Worm (Caenorhabditis elegans): ENCODE results near the gene ula-1.

ula-1 gene

DNA sequence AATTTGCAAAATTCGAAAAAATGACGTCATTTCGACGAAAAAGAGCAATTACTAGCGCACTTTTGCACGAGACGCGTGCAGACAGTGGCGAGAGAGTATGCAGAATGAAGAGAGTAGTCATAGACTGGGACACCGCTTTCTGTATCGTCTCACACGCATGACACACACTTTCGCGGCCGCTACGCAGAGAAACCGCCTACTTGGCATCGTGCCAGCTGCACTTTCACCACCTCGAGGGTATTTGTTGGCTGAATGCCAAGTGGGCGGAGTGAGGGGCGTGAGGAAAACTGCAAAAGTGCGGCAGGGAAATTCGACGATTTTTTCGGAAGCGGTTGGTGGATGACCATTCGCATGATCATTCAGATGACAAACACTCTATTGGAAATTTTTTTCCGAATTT is 20.4 kb downstream of the ula-1 start (continued):
- peak; percentile 98 for TF ChIP-seq egl-43 (GFP tag; IDR thresholded peaks at IDR 0.05)
- peak; percentile 94; the same call in 1 of the 2 replicates for TF ChIP-seq daf-8 (GFP tag; IDR thresholded peaks at IDR 0.05)
- TF ChIP-seq tag-97 (GFP tag; IDR thresholded peaks at IDR 0.05) = no peak
- TF ChIP-seq nhr-28 (tag; optimal IDR thresholded peaks at IDR 0.05) = peak; percentile 98
- peak; percentile 99 for TF ChIP-seq ceh-20 (GFP tag; IDR thresholded peaks at IDR 0.05)
- TF ChIP-seq lir-3 (tag; optimal IDR thresholded peaks at IDR 0.05) = peak; percentile 86
- TF ChIP-seq ama-1 (optimal IDR thresholded peaks at IDR 0.05) = peak; percentile 68
- peak; percentile 97 for TF ChIP-seq F37D6.2 (tag; optimal IDR thresholded peaks at IDR 0.05)
- TF ChIP-seq dpl-1 (GFP tag; optimal IDR thresholded peaks at IDR 0.05) = peak; percentile 93
- peak; percentile 100 for TF ChIP-seq dmd-6 (GFP tag; IDR thresholded peaks at IDR 0.05)
- TF ChIP-seq lim-7 (GFP tag; IDR thresholded peaks at IDR 0.05) = peak; percentile 73
- TF ChIP-seq nhr-11 (tag; optimal IDR thresholded peaks at IDR 0.05) = peak; percentile 99
- TF ChIP-seq mep-1 (tag; optimal IDR thresholded peaks at IDR 0.05) = peak; percentile 99
- TF ChIP-seq nhr-42 (GFP tag; IDR thresholded peaks at IDR 0.05) = peak; percentile 96
- TF ChIP-seq F44E2.7 (GFP tag; IDR thresholded peaks at IDR 0.05) = peak; percentile 84; the same call in 1 of the 2 replicates
- peak; percentile 96 for TF ChIP-seq daf-19 (GFP tag; conservative IDR thresholded peaks at IDR 0.05)
- peak; percentile 99 for TF ChIP-seq rbr-2 (tag; optimal IDR thresholded peaks at IDR 0.05)
- TF ChIP-seq arid-1 (GFP tag; conservative IDR thresholded peaks at IDR 0.05) = peak; percentile 95
- TF ChIP-seq nhr-111 (GFP tag; optimal IDR thresholded peaks at IDR 0.05) = peak; percentile 57
- TF ChIP-seq gei-8 (GFP tag; optimal IDR thresholded peaks at IDR 0.05) = peak; percentile 99
- peak; percentile 97 for TF ChIP-seq php-3 (GFP tag; IDR thresholded peaks at IDR 0.05)
- TF ChIP-seq T20F7.1 (GFP tag; optimal IDR thresholded peaks at IDR 0.05) = peak; percentile 95
- TF ChIP-seq madf-5 (GFP tag; IDR thresholded peaks at IDR 0.05) = peak in 1 of 2 experiments; percentile 78; a peak in 1 of 4 replicates
- peak; percentile 31 for TF ChIP-seq pqm-1 (tag; optimal IDR thresholded peaks at IDR 0.05)
- peak; percentile 98 for TF ChIP-seq hmg-1.1 (GFP tag; IDR thresholded peaks at IDR 0.05)
- TF ChIP-seq madf-9 (GFP tag; conservative IDR thresholded peaks at IDR 0.05) = peak; percentile 97
- peak in 1 of 2 experiments; percentile 59 for TF ChIP-seq ZK546.5 (tag; optimal IDR thresholded peaks at IDR 0.05)
- TF ChIP-seq duxl-1 (tag; optimal IDR thresholded peaks at IDR 0.05; ENCODE audit: poor library complexity) = peak; percentile 93
- no peak for TF ChIP-seq R02D3.7 (tag; optimal IDR thresholded peaks at IDR 0.05)
- peak; percentile 99 for TF ChIP-seq nhr-41 (GFP tag; IDR thresholded peaks at IDR 0.05)
- peak; percentile 94 for TF ChIP-seq lin-38 (GFP tag; IDR thresholded peaks at IDR 0.05)
- peak; percentile 100 for TF ChIP-seq hlh-30 (tag; optimal IDR thresholded peaks at IDR 0.05; ENCODE audit: insufficient read depth)
- peak; percentile 98 for TF ChIP-seq nhr-25 (tag; optimal IDR thresholded peaks at IDR 0.05; ENCODE audit: borderline replicate concordance, insufficient read depth)
- peak; percentile 78 to 97 for TF ChIP-seq daf-16 (GFP tag; optimal IDR thresholded peaks at IDR 0.05)
- TF ChIP-seq daf-16 (tag; optimal IDR thresholded peaks at IDR 0.05) = peak; percentile 65
- TF ChIP-seq nhr-76 (tag; optimal IDR thresholded peaks at IDR 0.05) = peak; percentile 83
- TF ChIP-seq dve-1 (tag; optimal IDR thresholded peaks at IDR 0.05; ENCODE audit: insufficient read depth) = peak; percentile 100
- TF ChIP-seq mdt-29 (GFP tag; IDR thresholded peaks at IDR 0.05) = peak; percentile 98
- peak; percentile 98 for TF ChIP-seq T26A8.4 (GFP tag; IDR thresholded peaks at IDR 0.05)
- no peak for TF ChIP-seq F49E8.2 (tag; optimal IDR thresholded peaks at IDR 0.05; ENCODE audit: borderline replicate concordance)
- TF ChIP-seq unc-130 (GFP tag; optimal IDR thresholded peaks at IDR 0.05) = peak; percentile 79
- TF ChIP-seq set-16 (GFP tag; IDR thresholded peaks at IDR 0.05) = peak; percentile 96
- TF ChIP-seq fkh-10 (GFP tag; optimal IDR thresholded peaks at IDR 0.05) = peak; percentile 99
- peak; percentile 77 for TF ChIP-seq nhr-237 (tag; optimal IDR thresholded peaks at IDR 0.05)
- TF ChIP-seq zag-1 (tag; optimal IDR thresholded peaks at IDR 0.05) = peak; percentile 62
- peak; percentile 10 for TF ChIP-seq ceh-82 (tag; optimal IDR thresholded peaks at IDR 0.05)
- peak; percentile 98 for TF ChIP-seq nhr-102 (tag; optimal IDR thresholded peaks at IDR 0.05)
- TF ChIP-seq ceh-32 (tag; optimal IDR thresholded peaks at IDR 0.05; ENCODE audit: poor library complexity) = peak; percentile 88
- TF ChIP-seq zip-11 (GFP tag; IDR thresholded peaks at IDR 0.05) = no peak
- TF ChIP-seq pha-4 (GFP tag; IDR thresholded peaks at IDR 0.05) = peak; percentile 98
- peak; percentile 55 for TF ChIP-seq pha-4 (tag; optimal IDR thresholded peaks at IDR 0.05)
